Fruit fly (Drosophila melanogaster) S2 (cell line): Measurements from ENCODE around the gene mAcon1.

Source experiments
- CG8478 ChIP-seq: fragments of >200 bp; optimal IDR thresholded peaks from 2 replicates; lab custom pipeline; 2018
- CTCF ChIP-seq, 2 experiments: fragments of >200 bp; optimal IDR thresholded peaks; 2 replicates each; lab custom pipeline; 2018

DNA sequence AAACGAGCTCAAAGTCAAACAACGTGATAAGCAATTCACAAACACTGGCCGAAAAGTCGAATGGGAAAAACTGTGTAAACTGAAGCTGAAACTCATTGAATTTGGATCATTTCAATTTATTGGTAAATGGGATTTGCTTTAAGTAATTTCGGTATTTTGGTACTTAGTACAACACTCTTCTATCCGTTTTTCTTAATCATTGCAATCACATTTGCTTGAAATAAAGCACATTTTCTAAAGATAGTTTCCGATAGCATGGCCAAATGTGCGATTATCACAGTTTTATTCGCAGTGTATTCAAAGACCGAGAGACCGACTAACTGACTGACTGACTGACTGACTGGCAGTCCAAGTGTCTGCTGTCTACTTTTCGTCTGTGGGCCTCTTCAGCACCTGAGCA is 28.1 kb downstream of the mAcon1 start:
- no peak for TF ChIP-seq CG8478 (lab: Kevin White, UChicago)
- no peak for TF ChIP-seq CTCF (optimal IDR thresholded peaks at IDR 0.05; lab: Kevin White, UChicago)
